Worm (Caenorhabditis elegans): ENCODE data around the gene inpp-5K.

inpp-5K gene

DNA sequence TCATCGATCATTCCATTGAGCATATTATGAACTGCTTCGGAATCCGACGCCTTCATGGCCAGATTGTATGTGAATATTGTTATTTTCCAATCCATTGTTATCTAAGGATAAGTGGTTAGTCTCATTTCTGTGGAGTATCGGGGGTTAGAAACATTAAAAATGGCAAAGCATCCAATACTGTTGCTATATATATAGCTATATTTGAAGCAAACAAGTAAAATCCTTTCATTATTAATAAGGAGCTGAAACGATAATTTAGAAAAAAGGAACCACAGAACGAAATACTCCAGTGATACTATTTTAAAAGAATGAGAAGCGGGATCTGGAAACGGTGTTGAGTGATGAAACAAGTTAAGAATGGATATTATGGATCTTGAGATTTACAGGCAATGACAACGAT is at the start of gene inpp-5K:
Gene inpp-5K (minus strand): TSS at position 101 of the 400 bp plus-strand sequence.
- TF ChIP-seq alr-1 (tag; optimal IDR thresholded peaks at IDR 0.05) = no peak
- TF ChIP-seq elt-1 (tag; optimal IDR thresholded peaks at IDR 0.05) = no peak
- TF ChIP-seq nhr-6 (tag; optimal IDR thresholded peaks at IDR 0.05) = no peak
- no peak for TF ChIP-seq unc-55 (GFP tag; optimal IDR thresholded peaks at IDR 0.05)
- TF ChIP-seq ceh-82 (tag; optimal IDR thresholded peaks at IDR 0.05) = no peak
- TF ChIP-seq blmp-1 (tag; optimal IDR thresholded peaks at IDR 0.05; ENCODE audit: insufficient read depth) = no peak
- no peak for TF ChIP-seq nhr-77 (tag; optimal IDR thresholded peaks at IDR 0.05)
- TF ChIP-seq mbf-1 (tag; optimal IDR thresholded peaks at IDR 0.05) = no peak
- TF ChIP-seq mdl-1 (tag; optimal IDR thresholded peaks at IDR 0.05) = no peak
- no peak for TF ChIP-seq F13H6.1 (tag; optimal IDR thresholded peaks at IDR 0.05)
- no peak for TF ChIP-seq nhr-11 (tag; optimal IDR thresholded peaks at IDR 0.05)
- TF ChIP-seq nhr-129 (tag; optimal IDR thresholded peaks at IDR 0.05) = no peak
- no peak for TF ChIP-seq C34F6.9 (tag; optimal IDR thresholded peaks at IDR 0.05)
- no peak for TF ChIP-seq ZK546.5 (tag; optimal IDR thresholded peaks at IDR 0.05)
- TF ChIP-seq elt-3 (tag; optimal IDR thresholded peaks at IDR 0.05) = no peak
- TF ChIP-seq nhr-10 (tag; optimal IDR thresholded peaks at IDR 0.05) = no peak

DNA sequence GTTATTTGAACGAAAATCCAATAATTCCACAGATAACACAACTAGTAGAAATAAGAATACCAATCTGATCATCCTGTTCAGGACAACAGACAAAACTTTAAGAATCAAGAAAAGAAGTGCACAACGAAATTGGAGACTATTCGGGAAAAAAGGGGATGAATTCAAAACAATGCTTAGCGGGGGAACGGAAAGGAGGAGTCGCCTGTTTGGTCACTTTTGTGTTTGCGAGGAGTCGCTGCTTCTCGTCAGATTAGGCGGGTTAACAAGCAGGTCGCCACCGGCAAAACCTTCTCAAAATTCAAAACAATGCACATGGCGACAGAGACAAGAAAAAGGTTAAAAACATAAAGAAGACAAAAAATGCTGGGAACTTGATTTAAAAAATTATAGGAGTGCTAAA is 48.6 kb upstream of the inpp-5K start, which contains the start of gene C30A5.10:
Gene C30A5.10 (minus strand): TSS at position 101 of the 400 bp plus-strand sequence.
- TF ChIP-seq elt-3 (tag; optimal IDR thresholded peaks at IDR 0.05) (no peak), unc-39 (tag; optimal IDR thresholded peaks at IDR 0.05) (no peak), nhr-129 (tag; optimal IDR thresholded peaks at IDR 0.05) (no peak), ceh-82 (tag; optimal IDR thresholded peaks at IDR 0.05) (no peak), lin-39 (tag; optimal IDR thresholded peaks at IDR 0.05) (no peak), nhr-21 (tag; optimal IDR thresholded peaks at IDR 0.05) (no peak)

DNA sequence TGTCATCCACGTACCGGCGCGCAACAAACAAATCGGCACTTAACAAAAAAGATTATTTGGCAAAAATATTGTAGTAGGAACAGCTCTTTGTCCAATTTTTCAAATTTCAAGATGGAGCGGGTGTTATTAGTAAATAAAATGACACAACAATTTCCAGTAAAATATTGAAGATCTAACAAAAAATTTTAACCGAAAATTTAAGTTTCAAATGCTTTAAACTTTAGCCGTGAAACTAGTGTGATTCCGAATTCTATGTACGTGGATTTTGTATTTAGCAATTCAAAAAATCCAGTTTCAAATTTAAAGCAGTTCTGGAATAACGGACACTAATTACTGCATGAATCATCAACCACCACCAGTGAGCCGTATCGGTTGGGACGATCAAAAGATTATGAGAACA is 41.6 kb upstream of the inpp-5K start, which contains the start of gene snb-5:
Gene snb-5 (plus strand): TSS at position 301 of the 400 bp plus-strand sequence.
- no peak for TF ChIP-seq zag-1 (tag; optimal IDR thresholded peaks at IDR 0.05)
- no peak for TF ChIP-seq mab-5 (tag; optimal IDR thresholded peaks at IDR 0.05)
- TF ChIP-seq lin-13 (GFP tag; optimal IDR thresholded peaks at IDR 0.05) = no peak

ce11 chrIII:8201760-8202159 is 40.6 kb upstream of the inpp-5K start:
- TF ChIP-seq lin-13 (GFP tag; optimal IDR thresholded peaks at IDR 0.05) = peak; percentile 23
- peak; percentile 74 for TF ChIP-seq C34F6.9 (tag; optimal IDR thresholded peaks at IDR 0.05)
- no peak for TF ChIP-seq lin-39 (tag; optimal IDR thresholded peaks at IDR 0.05)
- peak; percentile 83 for TF ChIP-seq unc-55 (GFP tag; optimal IDR thresholded peaks at IDR 0.05)
- TF ChIP-seq F13H6.1 (tag; optimal IDR thresholded peaks at IDR 0.05) = peak; percentile 77
- TF ChIP-seq lsy-2 (tag; optimal IDR thresholded peaks at IDR 0.05) = peak in 1 of 2 experiments; percentile 68
- peak; percentile 30 for TF ChIP-seq lin-11 (tag; optimal IDR thresholded peaks at IDR 0.05)
- TF ChIP-seq sma-9 (GFP tag; optimal IDR thresholded peaks at IDR 0.05) = peak; percentile 41
- no peak for TF ChIP-seq sma-9 (tag; optimal IDR thresholded peaks at IDR 0.05)
- TF ChIP-seq zag-1 (tag; optimal IDR thresholded peaks at IDR 0.05) = peak; percentile 56
- peak; percentile 43 for TF ChIP-seq Y55F3AM.14 (GFP tag; optimal IDR thresholded peaks at IDR 0.05)
- no peak for TF ChIP-seq ztf-4 (tag; optimal IDR thresholded peaks at IDR 0.05)
- no peak for TF ChIP-seq R02D3.7 (tag; optimal IDR thresholded peaks at IDR 0.05)
- TF ChIP-seq crh-2 (tag; optimal IDR thresholded peaks at IDR 0.05) = peak; percentile 49
- peak; percentile 46 for TF ChIP-seq nhr-129 (tag; optimal IDR thresholded peaks at IDR 0.05)
- peak; percentile 41 for TF ChIP-seq sem-4 (tag; optimal IDR thresholded peaks at IDR 0.05)
- TF ChIP-seq mab-5 (tag; optimal IDR thresholded peaks at IDR 0.05) = peak; percentile 33

DNA sequence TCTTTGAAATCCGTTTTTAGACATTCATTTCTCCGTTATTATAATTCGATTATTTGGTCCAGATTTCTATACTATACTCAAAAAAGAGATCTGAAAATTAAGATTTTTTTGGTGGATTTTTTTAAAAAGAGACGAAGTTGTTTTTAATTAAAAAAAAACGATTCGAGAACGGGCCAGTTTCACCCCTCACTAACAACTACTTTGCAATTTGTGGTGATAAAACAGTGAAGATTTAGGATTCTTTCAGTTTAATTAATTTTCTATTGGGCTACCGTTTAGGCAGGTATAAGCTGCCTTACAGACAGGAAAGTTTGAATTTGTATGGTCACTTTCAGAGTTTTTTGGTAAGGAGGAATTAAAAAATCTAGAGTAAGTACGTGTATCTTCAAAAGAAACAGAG is 40.0 kb upstream of the inpp-5K start, which contains the start of gene unc-36:
Gene unc-36 (minus strand): TSS at position 101 of the 400 bp plus-strand sequence.
- TF ChIP-seq F13H6.1 (tag; optimal IDR thresholded peaks at IDR 0.05) (no peak), nhr-6 (tag; optimal IDR thresholded peaks at IDR 0.05) (no peak), nhr-25 (tag; optimal IDR thresholded peaks at IDR 0.05) (no peak), skn-1 (tag; optimal IDR thresholded peaks at IDR 0.05) (no peak), gmeb-1 (tag; optimal IDR thresholded peaks at IDR 0.05) (no peak), ztf-4 (tag; optimal IDR thresholded peaks at IDR 0.05) (no peak), nhr-77 (tag; optimal IDR thresholded peaks at IDR 0.05) (no peak), dmd-4 (tag; optimal IDR thresholded peaks at IDR 0.05) (no peak), mdl-1 (tag; optimal IDR thresholded peaks at IDR 0.05) (no peak), ceh-82 (tag; optimal IDR thresholded peaks at IDR 0.05) (no peak), unc-39 (tag; optimal IDR thresholded peaks at IDR 0.05) (no peak), elt-3 (tag; optimal IDR thresholded peaks at IDR 0.05) (no peak)

Data from whole organism, L2 larva.